Worm (Caenorhabditis elegans): Measurements from ENCODE around the gene srt-6.

DNA sequence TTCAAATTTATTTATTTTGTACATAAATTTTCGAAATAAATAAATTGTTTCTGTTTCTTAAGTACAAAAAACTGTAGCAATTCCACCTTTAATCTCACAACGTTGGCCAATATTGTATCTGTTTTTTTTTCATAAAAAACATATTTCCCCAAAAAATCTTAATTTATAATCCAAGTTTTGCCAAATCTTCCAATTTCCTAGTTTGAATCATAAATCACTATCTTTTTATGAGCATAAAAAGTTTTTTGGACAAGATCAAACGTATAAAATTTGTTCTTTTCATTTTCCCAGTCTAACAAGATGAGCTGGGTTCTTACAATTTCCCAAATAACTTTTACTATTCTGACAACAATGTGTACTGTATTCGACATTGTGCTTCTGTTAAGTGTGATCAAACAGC lies 11.5 kb upstream of the srt-6 start, which contains the start of gene srxa-4:
- no peak for TF ChIP-seq mdl-1 (tag; optimal IDR thresholded peaks at IDR 0.05)
- no peak for TF ChIP-seq nhr-10 (tag; optimal IDR thresholded peaks at IDR 0.05)
- no peak for TF ChIP-seq nhr-25 (tag; optimal IDR thresholded peaks at IDR 0.05)

All from whole organism, L2 larva.